Fruit fly (Drosophila melanogaster): ENCODE results near the gene cpb.

Gene cpb

DNA sequence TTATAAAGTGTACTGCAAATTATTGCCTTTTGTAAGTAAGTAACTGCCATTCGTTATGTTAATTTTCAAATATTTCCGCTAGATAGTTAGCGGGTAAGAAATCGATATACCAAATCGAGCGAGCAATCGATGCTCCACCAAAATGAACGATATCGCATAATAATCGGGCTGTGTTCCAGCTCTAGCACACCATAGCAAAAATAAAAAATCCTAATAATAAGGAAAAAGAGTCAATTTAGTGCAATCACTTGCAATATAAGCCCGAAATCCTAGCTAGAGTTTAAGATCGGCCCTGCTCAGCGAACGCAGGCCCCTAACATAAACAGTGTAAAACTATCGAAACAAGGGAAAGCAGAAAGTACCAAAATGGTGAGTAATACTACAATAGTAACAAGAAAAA, at the start of gene cpb:
TSS of gene cpb (plus strand) at position 157 of the 400 bp plus-strand sequence.
- TF ChIP-seq CG14711 (tag; optimal IDR thresholded peaks at IDR 0.05) (no peak), pad (GFP tag; optimal IDR thresholded peaks at IDR 0.05) (no peak), CG7045 (GFP tag; optimal IDR thresholded peaks at IDR 0.05) (no peak), Crg-1 (GFP tag; optimal IDR thresholded peaks at IDR 0.05) (no peak), cic (GFP tag; optimal IDR thresholded peaks at IDR 0.05) (no peak), CG5204 (GFP tag; optimal IDR thresholded peaks at IDR 0.05) (no peak), cnc (optimal IDR thresholded peaks at IDR 0.05) (no peak), kay (GFP tag; ENCODE audit: borderline replicate concordance) (no peak), ovo (GFP tag; optimal IDR thresholded peaks at IDR 0.05) (no peak), Hr96 (GFP tag; optimal IDR thresholded peaks at IDR 0.05) (no peak)

DNA sequence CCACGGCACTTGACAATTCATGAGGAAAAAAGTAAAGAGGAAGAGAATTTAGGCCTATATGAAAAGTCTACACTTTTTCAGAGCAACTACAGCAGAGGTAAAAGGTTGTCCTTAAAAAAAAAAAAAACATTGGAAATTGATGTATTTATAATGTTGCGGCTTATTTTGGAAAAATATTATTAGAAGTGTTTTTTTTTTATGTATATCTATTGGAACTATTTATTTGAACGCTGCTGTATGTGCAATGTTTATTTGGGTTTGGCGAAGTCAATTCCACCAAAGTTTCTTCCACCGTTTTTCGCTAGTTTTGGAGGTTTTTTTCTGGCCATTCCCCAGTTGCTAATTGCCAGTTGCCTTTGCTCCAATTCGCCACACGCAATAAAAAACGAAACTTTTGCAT, 48.8 kb upstream of the cpb start:
- no peak for TF ChIP-seq CG11617 (GFP tag; optimal IDR thresholded peaks at IDR 0.05)
- TF ChIP-seq kay (GFP tag; ENCODE audit: borderline replicate concordance) = no peak
- TF ChIP-seq Hr96 (GFP tag; optimal IDR thresholded peaks at IDR 0.05) = no peak
- no peak for TF ChIP-seq cic (GFP tag; optimal IDR thresholded peaks at IDR 0.05)
- no peak for TF ChIP-seq bab1 (GFP tag; optimal IDR thresholded peaks at IDR 0.05)
- TF ChIP-seq CG5204 (GFP tag; optimal IDR thresholded peaks at IDR 0.05) = no peak
- TF ChIP-seq pad (GFP tag; optimal IDR thresholded peaks at IDR 0.05) = no peak
- TF ChIP-seq cnc (optimal IDR thresholded peaks at IDR 0.05) = no peak
- TF ChIP-seq Crg-1 (GFP tag; optimal IDR thresholded peaks at IDR 0.05) = no peak
- no peak for TF ChIP-seq CG33017 (tag; optimal IDR thresholded peaks at IDR 0.05)
- TF ChIP-seq CG1620 (GFP tag; optimal IDR thresholded peaks at IDR 0.05) = no peak

DNA sequence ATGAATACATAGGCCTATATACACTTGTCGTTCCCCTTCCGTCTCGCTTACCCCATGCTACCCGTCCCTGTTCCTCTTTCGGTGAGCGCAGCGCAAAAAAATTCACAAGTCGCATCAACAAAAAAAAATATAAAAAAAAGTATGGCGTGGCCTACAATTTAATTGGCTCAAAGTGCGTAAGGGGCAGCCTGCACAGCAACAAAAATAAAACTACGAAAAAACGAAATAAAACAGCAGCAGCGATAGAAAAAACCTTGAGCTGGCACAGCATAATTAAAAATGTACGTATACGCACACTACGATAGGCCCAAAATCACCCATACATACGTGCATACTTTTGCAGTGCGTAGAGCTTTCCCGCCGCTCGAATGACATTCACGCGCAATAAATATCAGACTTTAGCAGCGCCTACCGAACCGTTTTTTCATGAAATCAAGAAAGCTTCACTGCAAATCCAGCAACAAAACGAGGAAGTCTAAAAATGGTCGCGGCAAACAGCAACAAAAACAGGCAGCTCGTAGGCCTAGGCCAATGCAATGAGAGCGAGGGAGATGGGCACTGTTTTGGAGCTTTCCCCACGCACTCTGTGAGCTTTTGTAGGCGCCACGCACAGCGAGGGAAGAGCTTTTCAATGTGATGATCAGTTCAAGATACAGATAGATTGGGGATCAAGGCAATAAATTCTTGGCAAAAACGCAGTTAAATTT, 47.7 kb upstream of the cpb start:
- no peak for TF ChIP-seq Crg-1 (GFP tag; optimal IDR thresholded peaks at IDR 0.05)
- TF ChIP-seq Mnt (GFP tag; optimal IDR thresholded peaks at IDR 0.05) = no peak
- no peak for TF ChIP-seq cic (GFP tag; optimal IDR thresholded peaks at IDR 0.05)
- TF ChIP-seq cnc (optimal IDR thresholded peaks at IDR 0.05) = no peak
- no peak for TF ChIP-seq CG14711 (tag; optimal IDR thresholded peaks at IDR 0.05)
- no peak for TF ChIP-seq CG11617 (GFP tag; optimal IDR thresholded peaks at IDR 0.05)
- TF ChIP-seq Hr96 (GFP tag; optimal IDR thresholded peaks at IDR 0.05) = no peak
- no peak for TF ChIP-seq CG33017 (tag; optimal IDR thresholded peaks at IDR 0.05)
- no peak for TF ChIP-seq CG7045 (GFP tag; optimal IDR thresholded peaks at IDR 0.05)
- no peak for TF ChIP-seq CG1620 (GFP tag; optimal IDR thresholded peaks at IDR 0.05)
- TF ChIP-seq bab1 (GFP tag; optimal IDR thresholded peaks at IDR 0.05) = no peak
- no peak for TF ChIP-seq toe (GFP tag; optimal IDR thresholded peaks at IDR 0.05)
- TF ChIP-seq CG5204 (GFP tag; optimal IDR thresholded peaks at IDR 0.05) = no peak
- TF ChIP-seq Clk (GFP tag; optimal IDR thresholded peaks at IDR 0.05) = no peak
- no peak for TF ChIP-seq tj (GFP tag; optimal IDR thresholded peaks at IDR 0.05)
- TF ChIP-seq pad (GFP tag; optimal IDR thresholded peaks at IDR 0.05) = no peak

DNA sequence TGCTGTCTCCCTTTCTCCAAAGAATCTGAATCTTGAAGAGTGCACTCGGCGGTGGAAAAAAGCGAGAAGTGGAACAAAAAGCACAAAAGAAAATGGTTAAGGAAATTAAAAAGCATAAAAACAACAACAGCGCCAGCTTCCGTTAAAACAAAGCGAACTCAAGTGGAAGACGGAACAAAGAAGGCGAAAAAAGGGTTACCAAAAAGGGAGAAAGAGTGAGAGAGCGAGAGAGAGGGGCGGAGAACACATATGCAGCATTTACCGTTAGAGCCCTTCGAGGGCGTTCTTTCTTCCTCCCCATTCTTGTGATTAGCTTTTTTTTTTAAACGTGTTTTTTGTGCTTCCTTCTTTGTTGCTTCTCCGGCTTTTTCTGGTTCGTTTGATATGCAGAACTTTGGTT, 46.6 kb upstream of the cpb start:
- no peak for TF ChIP-seq CG14711 (tag; optimal IDR thresholded peaks at IDR 0.05)
- no peak for TF ChIP-seq Mnt (GFP tag; optimal IDR thresholded peaks at IDR 0.05)
- TF ChIP-seq CG12768 (GFP tag; optimal IDR thresholded peaks at IDR 0.05) = no peak
- no peak for TF ChIP-seq CG7045 (GFP tag; optimal IDR thresholded peaks at IDR 0.05)
- no peak for TF ChIP-seq tj (GFP tag; optimal IDR thresholded peaks at IDR 0.05)
- TF ChIP-seq CG33017 (tag; optimal IDR thresholded peaks at IDR 0.05) = no peak
- no peak for TF ChIP-seq cic (GFP tag; optimal IDR thresholded peaks at IDR 0.05)
- no peak for TF ChIP-seq bab1 (GFP tag; optimal IDR thresholded peaks at IDR 0.05)
- no peak for TF ChIP-seq CG7101 (tag; optimal IDR thresholded peaks at IDR 0.05)
- no peak for TF ChIP-seq CG1620 (GFP tag; optimal IDR thresholded peaks at IDR 0.05)
- no peak for TF ChIP-seq CG11617 (GFP tag; optimal IDR thresholded peaks at IDR 0.05)
- TF ChIP-seq Clk (GFP tag; optimal IDR thresholded peaks at IDR 0.05) = no peak
- no peak for TF ChIP-seq pad (GFP tag; optimal IDR thresholded peaks at IDR 0.05)
- TF ChIP-seq CG5204 (GFP tag; optimal IDR thresholded peaks at IDR 0.05) = no peak
- TF ChIP-seq Crg-1 (GFP tag; optimal IDR thresholded peaks at IDR 0.05) = no peak
- TF ChIP-seq cnc (optimal IDR thresholded peaks at IDR 0.05) = no peak
- no peak for TF ChIP-seq Hr96 (GFP tag; optimal IDR thresholded peaks at IDR 0.05)
- TF ChIP-seq ovo (GFP tag; optimal IDR thresholded peaks at IDR 0.05) = no peak
- no peak for TF ChIP-seq toe (GFP tag; optimal IDR thresholded peaks at IDR 0.05)
- TF ChIP-seq kay (GFP tag; ENCODE audit: borderline replicate concordance) = no peak

DNA sequence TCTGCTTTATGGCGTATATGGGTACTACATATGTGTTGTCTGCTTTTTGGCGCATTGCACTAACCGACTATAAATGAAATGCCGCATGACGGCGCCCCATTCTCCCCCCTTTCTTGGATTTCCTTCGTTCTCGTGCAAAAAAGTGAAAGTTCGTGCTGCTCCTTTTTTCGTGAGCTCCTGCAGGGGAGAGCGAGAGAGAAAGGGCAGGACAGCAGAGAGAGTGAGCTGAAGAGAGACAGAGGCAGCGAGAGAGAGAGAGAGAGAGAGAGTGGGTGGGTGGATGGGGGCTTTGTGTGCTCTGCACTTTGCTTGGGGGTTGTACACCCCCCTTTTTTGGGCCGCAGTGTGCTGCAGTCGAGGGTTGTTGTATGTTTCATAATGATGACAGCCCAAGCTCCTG, 41.6 kb upstream of the cpb start:
- no peak for TF ChIP-seq Hr96 (GFP tag; optimal IDR thresholded peaks at IDR 0.05)
- TF ChIP-seq kay (GFP tag; ENCODE audit: borderline replicate concordance) = no peak
- no peak for TF ChIP-seq tj (GFP tag; optimal IDR thresholded peaks at IDR 0.05)
- no peak for TF ChIP-seq CG7101 (tag; optimal IDR thresholded peaks at IDR 0.05)
- no peak for TF ChIP-seq bab1 (GFP tag; optimal IDR thresholded peaks at IDR 0.05)
- no peak for TF ChIP-seq Crg-1 (GFP tag; optimal IDR thresholded peaks at IDR 0.05)
- no peak for TF ChIP-seq Clk (GFP tag; optimal IDR thresholded peaks at IDR 0.05)
- TF ChIP-seq Mnt (GFP tag; optimal IDR thresholded peaks at IDR 0.05) = no peak
- no peak for TF ChIP-seq CG33017 (tag; optimal IDR thresholded peaks at IDR 0.05)
- no peak for TF ChIP-seq CG7045 (GFP tag; optimal IDR thresholded peaks at IDR 0.05)
- TF ChIP-seq ovo (GFP tag; optimal IDR thresholded peaks at IDR 0.05) = no peak
- no peak for TF ChIP-seq CG1620 (GFP tag; optimal IDR thresholded peaks at IDR 0.05)
- no peak for TF ChIP-seq toe (GFP tag; optimal IDR thresholded peaks at IDR 0.05)

dm6 chr2L:1665879-1666278, 38.8 kb upstream of the cpb start:
- TF ChIP-seq pad (GFP tag; optimal IDR thresholded peaks at IDR 0.05) = no peak
- no peak for TF ChIP-seq kay (GFP tag; ENCODE audit: borderline replicate concordance)
- TF ChIP-seq cic (GFP tag; optimal IDR thresholded peaks at IDR 0.05) = no peak
- no peak for TF ChIP-seq CG7101 (tag; optimal IDR thresholded peaks at IDR 0.05)
- TF ChIP-seq cnc (optimal IDR thresholded peaks at IDR 0.05) = no peak
- no peak for TF ChIP-seq Mnt (GFP tag; optimal IDR thresholded peaks at IDR 0.05)
- TF ChIP-seq tj (GFP tag; optimal IDR thresholded peaks at IDR 0.05) = no peak
- no peak for TF ChIP-seq CG5204 (GFP tag; optimal IDR thresholded peaks at IDR 0.05)
- no peak for TF ChIP-seq Hr96 (GFP tag; optimal IDR thresholded peaks at IDR 0.05)
- TF ChIP-seq CG11617 (GFP tag; optimal IDR thresholded peaks at IDR 0.05) = no peak
- no peak for TF ChIP-seq CG7045 (GFP tag; optimal IDR thresholded peaks at IDR 0.05)
- no peak for TF ChIP-seq toe (GFP tag; optimal IDR thresholded peaks at IDR 0.05)
- TF ChIP-seq bab1 (GFP tag; optimal IDR thresholded peaks at IDR 0.05) = no peak
- TF ChIP-seq CG14711 (tag; optimal IDR thresholded peaks at IDR 0.05) = no peak
- TF ChIP-seq Crg-1 (GFP tag; optimal IDR thresholded peaks at IDR 0.05) = no peak
- TF ChIP-seq ovo (GFP tag; optimal IDR thresholded peaks at IDR 0.05) = no peak
- TF ChIP-seq CG1620 (GFP tag; optimal IDR thresholded peaks at IDR 0.05) = no peak
